Worm (Caenorhabditis elegans): Measurements from ENCODE around the gene C06A6.4.

DNA sequence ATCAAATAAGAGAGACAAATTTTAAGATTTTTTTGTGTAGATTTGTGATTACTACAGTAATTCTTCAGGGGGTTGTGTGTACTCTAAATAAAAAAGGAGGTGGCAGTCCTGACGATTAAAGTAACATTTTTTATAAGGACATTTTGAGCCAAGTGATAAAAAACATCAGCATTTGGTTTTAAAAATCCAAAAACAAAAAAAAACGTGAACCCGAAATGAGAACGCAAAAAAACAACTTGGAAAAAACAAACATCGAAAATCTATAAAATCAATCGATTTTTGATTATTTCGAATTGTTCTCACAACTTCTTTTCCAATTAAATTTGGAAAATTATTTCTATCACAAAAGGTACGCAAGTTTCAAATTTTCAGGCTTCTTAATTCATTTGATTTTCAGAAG, 41.4 kb upstream of the C06A6.4 start, which contains the start of gene T06C10.3:
- no peak for TF ChIP-seq T22C8.4 (GFP tag; IDR thresholded peaks at IDR 0.05)
- TF ChIP-seq ztf-29 (GFP tag; IDR thresholded peaks at IDR 0.05) = no peak
- TF ChIP-seq tab-1 (GFP tag; IDR thresholded peaks at IDR 0.05) = no peak
- no peak for TF ChIP-seq cog-1 (tag; optimal IDR thresholded peaks at IDR 0.05)
- no peak for TF ChIP-seq ztf-23 (GFP tag; IDR thresholded peaks at IDR 0.05)
- TF ChIP-seq klf-2 (GFP tag; conservative IDR thresholded peaks at IDR 0.05) = no peak
- TF ChIP-seq ref-1 (GFP tag; conservative IDR thresholded peaks at IDR 0.05) = no peak
- no peak for TF ChIP-seq med-1 (GFP tag; optimal IDR thresholded peaks at IDR 0.05; ENCODE audit: insufficient read depth)
- TF ChIP-seq flt-1 (GFP tag; IDR thresholded peaks at IDR 0.05) = no peak

Data from whole organism, midembryonic.